Worm (Caenorhabditis elegans) whole organism, L2 larva: ENCODE data around the gene ZK899.3.
"Not testable (repeated sequence)": the region's sequence is repeated elsewhere in the genome, so short reads cannot be mapped to it uniquely, and the experiment has no call there.

Source experiments
- ama-1 ChIP-seq: fragments of 150-350 bp; optimal IDR thresholded peaks from 2 replicates; lab custom pipeline; 2018; ENCODE audit warnings: inconsistent platforms
- ceh-16 ChIP-seq: fragments of 150-350 bp; optimal IDR thresholded peaks from 2 replicates; lab custom pipeline; 2014; ENCODE audit warnings: missing biosample characterization, missing genetic modification characterization
- ceh-82 ChIP-seq: fragments of 150-350 bp; optimal IDR thresholded peaks from 2 replicates; lab custom pipeline; 2014; ENCODE audit warnings: missing biosample characterization, missing genetic modification characterization
- dmd-4 ChIP-seq: sonication (generic microtip); optimal IDR thresholded peaks from 2 replicates; lab custom pipeline; 2017; ENCODE audit warnings: missing biosample characterization, missing genetic modification characterization
- lsy-2 ChIP-seq, 2 experiments: fragments of 150-350 bp in 1 of 2; sonication (generic microtip) in 1 of 2; optimal IDR thresholded peaks; 2 replicates each; lab custom pipeline; 2014 to 2017; ENCODE audit warnings: missing biosample characterization in 2 of 2, missing genetic modification characterization in 2 of 2
- nhr-129 ChIP-seq: fragments of 150-350 bp; optimal IDR thresholded peaks from 2 replicates; lab custom pipeline; 2014; ENCODE audit warnings: missing biosample characterization, missing genetic modification characterization
- nhr-237 ChIP-seq: fragments of 150-350 bp; optimal IDR thresholded peaks from 2 replicates; lab custom pipeline; 2014; ENCODE audit warnings: missing biosample characterization, missing genetic modification characterization
- nhr-25 ChIP-seq: fragments of 150-350 bp; sonication (generic microtip); optimal IDR thresholded peaks from 3 replicates; lab custom pipeline; 2014; ENCODE audit warnings: missing biosample characterization, missing genetic modification characterization
- nhr-77 ChIP-seq: fragments of 150-350 bp; optimal IDR thresholded peaks from 2 replicates; lab custom pipeline; 2014; ENCODE audit warnings: missing biosample characterization, missing genetic modification characterization
- zag-1 ChIP-seq: fragments of 150-350 bp; optimal IDR thresholded peaks from 2 replicates; lab custom pipeline; 2014; ENCODE audit warnings: missing biosample characterization, missing genetic modification characterization

ce11 chrX:9460834-9461233 lies 7.9 kb downstream of the ZK899.3 start, which contains the start of gene ZK899.5:
- not testable (repeated sequence) for TF ChIP-seq nhr-237 (tag; lab: Kevin White, UChicago); nhr-129 (tag; lab: Kevin White, UChicago); zag-1; ama-1 (lab: Kevin White, UChicago); ceh-16 (tag; lab: Kevin White, UChicago); ceh-82 (tag; lab: Kevin White, UChicago); nhr-77 (tag; lab: Kevin White, UChicago); dmd-4 (tag; lab: Kevin White, UChicago); nhr-25 (tag; lab: Kevin White, UChicago); lsy-2 (tag; optimal IDR thresholded peaks at IDR 0.05; lab: Kevin White, UChicago)
